Fruit fly (Drosophila melanogaster) whole organism, embryonic: ENCODE results near the gene STUB1.

Experiments used
- Ada2b ChIP-seq: fragments of 200-800 bp; sonication (Bioruptor generic); IDR thresholded peaks from 2 replicates; pipeline ENCODE4 v1.3.6; 2022; ENCODE audit warnings: missing biosample characterization, missing genetic modification characterization
- Atf-2 ChIP-seq: fragments of 200-800 bp; sonication (Bioruptor generic); optimal IDR thresholded peaks from 2 replicates; lab custom pipeline; 2016; ENCODE audit warnings: missing biosample characterization, missing genetic modification characterization
- C15 ChIP-seq: fragments of 200-800 bp; sonication (Bioruptor generic); IDR thresholded peaks from 3 replicates; pipeline ENCODE4 v1.3.6; 2022; ENCODE audit warnings: missing biosample characterization, missing genetic modification characterization
- CG10366 ChIP-seq: fragments of 200-800 bp; sonication (Bioruptor generic); IDR thresholded peaks from 2 replicates; pipeline ENCODE4 v1.3.6; 2022; ENCODE audit warnings: missing biosample characterization, missing genetic modification characterization
- CG11398 ChIP-seq: fragments of 200-800 bp; sonication (Bioruptor generic); optimal IDR thresholded peaks from 2 replicates; lab custom pipeline; 2016; ENCODE audit warnings: missing biosample characterization, missing genetic modification characterization
- CG13894 ChIP-seq: fragments of 200-800 bp; sonication (Bioruptor generic); optimal IDR thresholded peaks from 3 replicates; lab custom pipeline; 2018; ENCODE audit warnings: missing biosample characterization, mild to moderate bottlenecking, missing genetic modification characterization, moderate library complexity
- CG17802 ChIP-seq: fragments of 200-800 bp; sonication (Bioruptor generic); optimal IDR thresholded peaks from 2 replicates; lab custom pipeline; 2018; ENCODE audit warnings: missing biosample characterization, mild to moderate bottlenecking, missing genetic modification characterization, moderate library complexity
- CG2712 ChIP-seq: fragments of 200-800 bp; optimal IDR thresholded peaks from 3 replicates; lab custom pipeline; 2019; ENCODE audit warnings: missing biosample characterization, mild to moderate bottlenecking, missing genetic modification characterization, moderate library complexity
- CG31365 ChIP-seq: fragments of 200-800 bp; sonication (Bioruptor generic); optimal IDR thresholded peaks from 2 replicates; lab custom pipeline; 2018; ENCODE audit warnings: missing biosample characterization, mild to moderate bottlenecking, missing genetic modification characterization
- CG31388 ChIP-seq: fragments of 200-800 bp; sonication (Bioruptor generic); optimal IDR thresholded peaks from 2 replicates; lab custom pipeline; 2016; ENCODE audit warnings: missing biosample characterization, missing genetic modification characterization
- CG42726 ChIP-seq: fragments of 200-800 bp; sonication (Bioruptor generic); IDR thresholded peaks from 2 replicates; pipeline ENCODE4 v1.3.6; 2022; ENCODE audit warnings: missing biosample characterization, missing genetic modification characterization; ENCODE audit not compliant: partially characterized antibody
- CG4360 ChIP-seq: fragments of 200-800 bp; sonication (Bioruptor generic); IDR thresholded peaks from 2 replicates; pipeline ENCODE4 v1.3.6; 2022; ENCODE audit warnings: missing biosample characterization, missing genetic modification characterization
- CG6272 ChIP-seq: fragments of 200-800 bp; sonication (Bioruptor generic); IDR thresholded peaks from 2 replicates; pipeline ENCODE4 v1.3.6; 2022; ENCODE audit warnings: missing biosample characterization, missing genetic modification characterization
- CG7786 ChIP-seq: fragments of 200-800 bp; sonication (Bioruptor generic); optimal IDR thresholded peaks from 2 replicates; lab custom pipeline; 2016; ENCODE audit warnings: missing biosample characterization, missing genetic modification characterization
- CG8388 ChIP-seq: fragments of 200-800 bp; sonication (Bioruptor generic); optimal IDR thresholded peaks from 2 replicates; lab custom pipeline; 2019; ENCODE audit warnings: missing biosample characterization, mild to moderate bottlenecking, missing genetic modification characterization, moderate library complexity
- CrebB ChIP-seq: fragments of 200-800 bp; sonication (Bioruptor generic); optimal IDR thresholded peaks from 3 replicates; lab custom pipeline; 2018; ENCODE audit warnings: missing biosample characterization, mild to moderate bottlenecking, missing genetic modification characterization
- Deaf1 ChIP-seq: fragments of 200-800 bp; optimal IDR thresholded peaks from 3 replicates; lab custom pipeline; 2019; ENCODE audit warnings: missing biosample characterization, mild to moderate bottlenecking, missing genetic modification characterization, moderate library complexity
- Dip3 ChIP-seq: fragments of 200-800 bp; sonication (Bioruptor generic); optimal IDR thresholded peaks from 3 replicates; lab custom pipeline; 2016; ENCODE audit warnings: missing biosample characterization, missing genetic modification characterization
- E2f1 ChIP-seq: fragments of 200-800 bp; sonication (Bioruptor generic); IDR thresholded peaks from 2 replicates; pipeline ENCODE4 v1.3.6; 2022; ENCODE audit warnings: missing biosample characterization, missing genetic modification characterization
- E2f2 ChIP-seq: fragments of 200-800 bp; sonication (Bioruptor generic); IDR thresholded peaks from 2 replicates; pipeline ENCODE4 v1.3.6; 2022; ENCODE audit warnings: missing biosample characterization, missing genetic modification characterization
- Elba2 ChIP-seq: fragments of 200-800 bp; sonication (Bioruptor generic); optimal IDR thresholded peaks from 3 replicates; lab custom pipeline; 2016; ENCODE audit warnings: missing biosample characterization, missing genetic modification characterization
- Fer2 ChIP-seq: fragments of 200-800 bp; sonication (Bioruptor generic); optimal IDR thresholded peaks from 2 replicates; lab custom pipeline; 2018; ENCODE audit warnings: missing biosample characterization, mild to moderate bottlenecking, missing genetic modification characterization, moderate library complexity
- Gsc ChIP-seq: fragments of 200-800 bp; sonication (Bioruptor generic); IDR thresholded peaks from 2 replicates; pipeline ENCODE4 v1.3.6; 2022; ENCODE audit warnings: missing biosample characterization, missing genetic modification characterization
- HmgZ ChIP-seq: fragments of 200-800 bp; sonication (Bioruptor generic); optimal IDR thresholded peaks from 2 replicates; lab custom pipeline; 2018; ENCODE audit warnings: missing biosample characterization, mild to moderate bottlenecking, missing genetic modification characterization
- Hr39 ChIP-seq: fragments of >200 bp; optimal IDR thresholded peaks from 2 replicates; lab custom pipeline; 2017
- Nf-YB ChIP-seq: fragments of 200-800 bp; sonication (Bioruptor generic); optimal IDR thresholded peaks from 3 replicates; lab custom pipeline; 2019; ENCODE audit warnings: missing biosample characterization, mild to moderate bottlenecking, missing genetic modification characterization, moderate library complexity
- Poxn ChIP-seq: fragments of 200-800 bp; sonication (Bioruptor generic); IDR thresholded peaks from 2 replicates; pipeline ENCODE4 v1.3.6; 2022; ENCODE audit warnings: missing biosample characterization, missing genetic modification characterization
- Sry-δ ChIP-seq: fragments of 200-800 bp; sonication (Bioruptor generic); optimal IDR thresholded peaks from 2 replicates; lab custom pipeline; 2016; ENCODE audit warnings: missing biosample characterization, missing genetic modification characterization
- TFAM ChIP-seq: fragments of 200-800 bp; sonication (Bioruptor generic); optimal IDR thresholded peaks from 2 replicates; lab custom pipeline; 2017; ENCODE audit warnings: missing biosample characterization, missing genetic modification characterization, inconsistent platforms
- chinmo ChIP-seq: fragments of 200-800 bp; sonication (Bioruptor generic); IDR thresholded peaks from 4 replicates; pipeline ENCODE4 v1.3.6; 2022; ENCODE audit warnings: missing biosample characterization, missing genetic modification characterization; ENCODE audit not compliant: partially characterized antibody
- ci ChIP-seq: fragments of 200-800 bp; sonication (Bioruptor generic); IDR thresholded peaks from 3 replicates; pipeline ENCODE4 v1.3.6; 2022; ENCODE audit warnings: missing biosample characterization, missing genetic modification characterization
- corto ChIP-seq: fragments of 200-800 bp; sonication (Bioruptor generic); optimal IDR thresholded peaks from 2 replicates; lab custom pipeline; 2016; ENCODE audit warnings: missing biosample characterization, mild to moderate bottlenecking, missing genetic modification characterization, moderate library complexity
- da ChIP-seq: fragments of 200-800 bp; sonication (Bioruptor generic); optimal IDR thresholded peaks from 2 replicates; lab custom pipeline; 2016; ENCODE audit warnings: missing biosample characterization, missing genetic modification characterization
- en ChIP-seq: fragments of 200-800 bp; sonication (Bioruptor generic); optimal IDR thresholded peaks from 2 replicates; lab custom pipeline; 2016; ENCODE audit warnings: missing biosample characterization, missing genetic modification characterization
- fru ChIP-seq: fragments of >200 bp; optimal IDR thresholded peaks from 2 replicates; lab custom pipeline; 2017
- gcm2 ChIP-seq: fragments of 200-800 bp; sonication (Bioruptor generic); optimal IDR thresholded peaks from 2 replicates; lab custom pipeline; 2016; ENCODE audit warnings: missing biosample characterization, missing genetic modification characterization
- gem ChIP-seq: fragments of 200-800 bp; sonication (Bioruptor generic); optimal IDR thresholded peaks from 2 replicates; lab custom pipeline; 2019; ENCODE audit warnings: missing biosample characterization, mild to moderate bottlenecking, missing genetic modification characterization, moderate library complexity
- hkb ChIP-seq, 2 experiments: fragments of 200-800 bp in 1 of 2; fragments of >200 bp in 1 of 2; sonication (Bioruptor generic) in 1 of 2; IDR thresholded peaks in 1 of 2; optimal IDR thresholded peaks in 1 of 2; 2 replicates each; pipeline versions ENCODE4 v1.3.6 to Lab custom; 2017 to 2022; ENCODE audit warnings: missing biosample characterization in 1 of 2, missing genetic modification characterization in 1 of 2
- ind ChIP-seq: fragments of 200-800 bp; sonication (Bioruptor generic); optimal IDR thresholded peaks from 3 replicates; lab custom pipeline; 2016; ENCODE audit warnings: missing biosample characterization, missing genetic modification characterization
- insv ChIP-seq, 2 experiments: fragments of 200-800 bp; sonication (Bioruptor generic); optimal IDR thresholded peaks; 3 replicates each; lab custom pipeline; 2016 to 2018; ENCODE audit warnings: missing biosample characterization in 2 of 2, missing genetic modification characterization in 2 of 2
- inv ChIP-seq: fragments of 200-800 bp; sonication (Bioruptor generic); IDR thresholded peaks from 2 replicates; pipeline ENCODE4 v1.3.6; 2022; ENCODE audit warnings: missing biosample characterization, missing genetic modification characterization; ENCODE audit not compliant: partially characterized antibody
- p53 ChIP-seq: fragments of 200-800 bp; sonication (Bioruptor generic); optimal IDR thresholded peaks from 2 replicates; lab custom pipeline; 2016; ENCODE audit warnings: missing biosample characterization, missing genetic modification characterization
- phol ChIP-seq: fragments of 200-800 bp; sonication (Bioruptor generic); optimal IDR thresholded peaks from 3 replicates; lab custom pipeline; 2018; ENCODE audit warnings: missing biosample characterization, mild to moderate bottlenecking, missing genetic modification characterization, moderate library complexity
- psq ChIP-seq: fragments of 200-800 bp; sonication (Bioruptor generic); optimal IDR thresholded peaks from 2 replicates; lab custom pipeline; 2017; ENCODE audit warnings: missing biosample characterization, missing genetic modification characterization
- slp2 ChIP-seq: fragments of 200-800 bp; sonication (Bioruptor generic); optimal IDR thresholded peaks from 2 replicates; lab custom pipeline; 2016; ENCODE audit warnings: missing biosample characterization, missing genetic modification characterization
- sna ChIP-seq: fragments of 200-800 bp; sonication (Bioruptor generic); IDR thresholded peaks from 2 replicates; pipeline ENCODE4 v1.3.6; 2022; ENCODE audit warnings: missing biosample characterization, missing genetic modification characterization; ENCODE audit not compliant: partially characterized antibody
- tin ChIP-seq: fragments of 200-800 bp; sonication (Bioruptor generic); optimal IDR thresholded peaks from 3 replicates; lab custom pipeline; 2016; ENCODE audit warnings: missing biosample characterization, missing genetic modification characterization
- twi ChIP-seq: fragments of 200-800 bp; optimal IDR thresholded peaks from 2 replicates; lab custom pipeline; 2019; ENCODE audit warnings: missing biosample characterization, mild to moderate bottlenecking, missing genetic modification characterization, moderate library complexity
- unpg ChIP-seq: fragments of 200-800 bp; sonication (Bioruptor generic); optimal IDR thresholded peaks from 3 replicates; lab custom pipeline; 2018; ENCODE audit warnings: missing biosample characterization, mild to moderate bottlenecking, missing genetic modification characterization, moderate library complexity
- vfl ChIP-seq: fragments of 200-800 bp; sonication (Bioruptor generic); optimal IDR thresholded peaks from 2 replicates; lab custom pipeline; 2016; ENCODE audit warnings: missing biosample characterization, missing genetic modification characterization

STUB1 gene

dm6 chr2L:10430802-10431476 lies 6.4 kb upstream of the STUB1 start, which contains the start of the genes Bug22 and TfIIB (continued):
- TF ChIP-seq Gsc (GFP tag; lab: Robert Waterston, UW) (no peak), p53 (GFP tag; lab: Kevin White, UChicago) (no peak), Elba2 (peak; percentile 87), insv (GFP tag; optimal IDR thresholded peaks at IDR 0.05; lab: Kevin White, UChicago) (peak in 1 of 2 experiments; percentile 37), CrebB (peak; percentile 14), CG7786 (GFP tag; lab: Kevin White, UChicago) (peak; percentile 66), ci (GFP tag; lab: Robert Waterston, UW) (peak; percentile 88), vfl (GFP tag; lab: Kevin White, UChicago) (peak; percentile 68), Atf-2 (GFP tag; lab: Kevin White, UChicago) (peak; percentile 53), TFAM (no peak), en (GFP tag; lab: Kevin White, UChicago) (no peak), HmgZ (tag; lab: Kevin White, UChicago) (peak; percentile 54), fru (lab: Kevin White, UChicago) (no peak), CG31388 (GFP tag; lab: Kevin White, UChicago) (peak; percentile 36), Nf-YB (GFP tag; lab: Kevin White, UChicago) (peak; percentile 51), psq (GFP tag; lab: Kevin White, UChicago) (peak; percentile 39), gem (tag; lab: Kevin White, UChicago) (peak; percentile 85), C15 (GFP tag; lab: Robert Waterston, UW) (no peak), CG6272 (GFP tag; lab: Robert Waterston, UW) (peak; percentile 41; the same call in 1 of the 2 replicates), da (GFP tag; lab: Kevin White, UChicago) (no peak), CG13894 (tag; lab: Kevin White, UChicago) (no peak), tin (GFP tag; lab: Kevin White, UChicago) (peak; percentile 67), Sry-δ (GFP tag; lab: Kevin White, UChicago) (peak; percentile 74), slp2 (GFP tag; lab: Kevin White, UChicago) (peak; percentile 57), Dip3 (peak; percentile 70), corto (GFP tag; lab: Kevin White, UChicago) (no peak), Deaf1 (tag; lab: Kevin White, UChicago) (no peak), Hr39 (no peak), gcm2 (no peak), twi (tag; lab: Kevin White, UChicago) (peak; percentile 32), CG11398 (GFP tag; lab: Kevin White, UChicago) (no peak), ind (peak; percentile 74), Fer2 (peak; percentile 28), CG2712 (tag; lab: Kevin White, UChicago) (peak; percentile 77), CG17802 (tag; lab: Kevin White, UChicago) (peak; percentile 84), phol (tag; lab: Kevin White, UChicago) (peak; percentile 74), unpg (GFP tag; lab: Kevin White, UChicago) (peak; percentile 59), hkb (optimal IDR thresholded peaks at IDR 0.05; lab: Kevin White, UChicago) (no peak), hkb (GFP tag; IDR thresholded peaks at IDR 0.05; lab: Robert Waterston, UW) (peak; percentile 75), CG31365 (tag; lab: Kevin White, UChicago) (no peak), sna (GFP tag; lab: Robert Waterston, UW) (no peak), CG42726 (GFP tag; lab: Robert Waterston, UW) (no peak), CG10366 (GFP tag; lab: Robert Waterston, UW) (peak; percentile 74), CG8388 (GFP tag; lab: Kevin White, UChicago) (peak; percentile 45), inv (GFP tag; lab: Robert Waterston, UW) (no peak), Poxn (no peak), chinmo (GFP tag; lab: Robert Waterston, UW) (no peak), Ada2b (GFP tag; lab: Robert Waterston, UW) (peak; percentile 60), E2f2 (GFP tag; lab: Robert Waterston, UW) (peak; percentile 41; the same call in 1 of the 2 replicates), CG4360 (peak; percentile 40; the same call in 1 of the 2 replicates), E2f1 (GFP tag; lab: Robert Waterston, UW) (0 out of 2 replicates have a peak, but pooled peaks have one; percentile 12)
